Fruit fly (Drosophila melanogaster) whole organism, prepupa: ENCODE results near the gene CG1077.
A peak's percentile ranks its signal among the peaks of the same experiment; 100 is the strongest.

Experiments
- Blimp-1 ChIP-seq: fragments of 200-800 bp; sonication (Bioruptor generic); optimal IDR thresholded peaks from 3 replicates; lab custom pipeline; 2017; ENCODE audit warnings: missing biosample characterization, missing genetic modification characterization, mild to moderate bottlenecking, moderate library complexity, missing genetic modification reagents
- CG10631 ChIP-seq: fragments of 200-800 bp; sonication (Bioruptor generic); optimal IDR thresholded peaks from 2 replicates; lab custom pipeline; 2016; ENCODE audit warnings: missing biosample characterization, missing genetic modification characterization
- CG10669 ChIP-seq: fragments of 200-800 bp; sonication (Bioruptor generic); optimal IDR thresholded peaks from 3 replicates; lab custom pipeline; 2018; ENCODE audit warnings: missing biosample characterization, mild to moderate bottlenecking, missing genetic modification characterization, moderate library complexity
- CG11294 ChIP-seq: fragments of 200-800 bp; sonication (Bioruptor generic); IDR thresholded peaks from 2 replicates; pipeline ENCODE4 v1.3.6; 2022; ENCODE audit warnings: missing biosample characterization, missing genetic modification characterization
- CG11902 ChIP-seq: fragments of 200-800 bp; sonication (Bioruptor generic); optimal IDR thresholded peaks from 3 replicates; lab custom pipeline; 2016; ENCODE audit warnings: missing biosample characterization, missing genetic modification characterization
- CG15336 ChIP-seq: fragments of 200-800 bp; sonication (Bioruptor generic); IDR thresholded peaks from 2 replicates; pipeline ENCODE4 v1.3.6; 2022; ENCODE audit warnings: missing biosample characterization, missing genetic modification characterization
- CG1621 ChIP-seq: fragments of 200-800 bp; sonication (Bioruptor generic); optimal IDR thresholded peaks from 3 replicates; lab custom pipeline; 2018; ENCODE audit warnings: missing biosample characterization, mild to moderate bottlenecking, missing genetic modification characterization
- CG16779 ChIP-seq: fragments of 200-800 bp; sonication (Bioruptor generic); optimal IDR thresholded peaks from 3 replicates; lab custom pipeline; 2017; ENCODE audit warnings: missing biosample characterization, mild to moderate bottlenecking, missing genetic modification characterization
- CG3032 ChIP-seq: fragments of 200-800 bp; optimal IDR thresholded peaks from 2 replicates; lab custom pipeline; 2019; ENCODE audit warnings: missing biosample characterization, mild to moderate bottlenecking, missing genetic modification characterization, moderate library complexity
- CG31627 ChIP-seq: fragments of 200-800 bp; sonication (Bioruptor generic); optimal IDR thresholded peaks from 3 replicates; lab custom pipeline; 2016; ENCODE audit warnings: missing biosample characterization, missing genetic modification characterization
- CG32006 ChIP-seq: fragments of 200-800 bp; sonication (Bioruptor generic); optimal IDR thresholded peaks from 3 replicates; lab custom pipeline; 2017; ENCODE audit warnings: missing biosample characterization, mild to moderate bottlenecking, missing genetic modification characterization
- CG3919 ChIP-seq: fragments of 200-800 bp; sonication (Bioruptor generic); optimal IDR thresholded peaks from 3 replicates; lab custom pipeline; 2016; ENCODE audit warnings: missing biosample characterization, missing genetic modification characterization
- CG4318 ChIP-seq: fragments of 200-800 bp; sonication (Bioruptor generic); optimal IDR thresholded peaks from 3 replicates; lab custom pipeline; 2017; ENCODE audit warnings: missing biosample characterization, mild to moderate bottlenecking, missing genetic modification characterization
- CG6276 ChIP-seq: fragments of 200-800 bp; sonication (Bioruptor generic); optimal IDR thresholded peaks from 2 replicates; lab custom pipeline; 2017; ENCODE audit warnings: missing biosample characterization, mild to moderate bottlenecking, missing genetic modification characterization
- CG6792 ChIP-seq: fragments of 200-800 bp; sonication (Bioruptor generic); optimal IDR thresholded peaks from 3 replicates; lab custom pipeline; 2016; ENCODE audit warnings: missing biosample characterization, missing genetic modification characterization
- CG6808 ChIP-seq: fragments of 200-800 bp; sonication (Bioruptor generic); optimal IDR thresholded peaks from 3 replicates; lab custom pipeline; 2017; ENCODE audit warnings: missing biosample characterization, missing genetic modification characterization, mild to moderate bottlenecking, moderate library complexity, missing genetic modification reagents
- CG6854 ChIP-seq: fragments of 200-800 bp; sonication (Bioruptor generic); optimal IDR thresholded peaks from 2 replicates; lab custom pipeline; 2017; ENCODE audit warnings: missing biosample characterization, mild to moderate bottlenecking, missing genetic modification characterization
- CG7368 ChIP-seq: fragments of 200-800 bp; sonication (Bioruptor generic); optimal IDR thresholded peaks from 3 replicates; lab custom pipeline; 2016; ENCODE audit warnings: missing biosample characterization, missing genetic modification characterization
- CG8319 ChIP-seq: fragments of 200-800 bp; sonication (Bioruptor generic); optimal IDR thresholded peaks from 3 replicates; lab custom pipeline; 2016; ENCODE audit warnings: missing biosample characterization, missing genetic modification characterization
- CG8632 ChIP-seq: fragments of 200-800 bp; sonication (Bioruptor generic); optimal IDR thresholded peaks from 3 replicates; lab custom pipeline; 2016; ENCODE audit warnings: missing biosample characterization, missing genetic modification characterization
- Eip78C ChIP-seq: fragments of 200-800 bp; sonication (Bioruptor generic); peaks from one replicate; lab custom pipeline; 2016; ENCODE audit warnings: missing biosample characterization, missing genetic modification characterization
- Eip93F ChIP-seq: fragments of 200-800 bp; sonication (Bioruptor generic); optimal IDR thresholded peaks from 2 replicates; lab custom pipeline; 2016; ENCODE audit warnings: missing biosample characterization, mild to moderate bottlenecking, missing genetic modification characterization
- Ets21C ChIP-seq: fragments of 200-800 bp; sonication (Bioruptor generic); optimal IDR thresholded peaks from 3 replicates; lab custom pipeline; 2016; ENCODE audit warnings: missing biosample characterization, missing genetic modification characterization
- Ets96B ChIP-seq: fragments of 200-800 bp; optimal IDR thresholded peaks from 2 replicates; lab custom pipeline; 2019; ENCODE audit warnings: missing biosample characterization, mild to moderate bottlenecking, missing genetic modification characterization, moderate library complexity
- Hr38 ChIP-seq: sonication (Bioruptor generic); optimal IDR thresholded peaks from 2 replicates; lab custom pipeline; 2016; ENCODE audit warnings: missing biosample characterization, missing genetic modification characterization
- Hr39 ChIP-seq: fragments of 200-800 bp; sonication (Bioruptor generic); optimal IDR thresholded peaks from 2 replicates; lab custom pipeline; 2016; ENCODE audit warnings: missing biosample characterization, missing genetic modification characterization
- Hr4 ChIP-seq: fragments of 200-800 bp; sonication (Bioruptor generic); optimal IDR thresholded peaks from 3 replicates; lab custom pipeline; 2016; ENCODE audit warnings: missing biosample characterization, missing genetic modification characterization
- Lpt ChIP-seq: fragments of 200-800 bp; sonication (Bioruptor generic); optimal IDR thresholded peaks from 3 replicates; lab custom pipeline; 2016; ENCODE audit warnings: missing biosample characterization, missing genetic modification characterization
- Met ChIP-seq: fragments of 200-800 bp; sonication (Bioruptor generic); optimal IDR thresholded peaks from 3 replicates; lab custom pipeline; 2016; ENCODE audit warnings: missing biosample characterization, missing genetic modification characterization
- OdsH ChIP-seq: fragments of 200-800 bp; sonication (Bioruptor generic); optimal IDR thresholded peaks from 3 replicates; lab custom pipeline; 2016; ENCODE audit warnings: missing biosample characterization, missing genetic modification characterization
- Smox ChIP-seq: fragments of 200-800 bp; sonication (Bioruptor generic); optimal IDR thresholded peaks from 3 replicates; lab custom pipeline; 2016; ENCODE audit warnings: missing biosample characterization, missing genetic modification characterization
- Sox102F ChIP-seq: fragments of 200-800 bp; sonication (Bioruptor generic); optimal IDR thresholded peaks from 2 replicates; lab custom pipeline; 2016; ENCODE audit warnings: missing biosample characterization, mild to moderate bottlenecking, missing genetic modification characterization
- Sox14 ChIP-seq: fragments of 200-800 bp; sonication (Bioruptor generic); optimal IDR thresholded peaks from 3 replicates; lab custom pipeline; 2016; ENCODE audit warnings: missing biosample characterization, missing genetic modification characterization
- achi ChIP-seq: fragments of 200-800 bp; sonication (Bioruptor generic); optimal IDR thresholded peaks from 3 replicates; lab custom pipeline; 2016; ENCODE audit warnings: missing biosample characterization, missing genetic modification characterization
- acj6 ChIP-seq: fragments of 200-800 bp; sonication (Bioruptor generic); optimal IDR thresholded peaks from 3 replicates; lab custom pipeline; 2016; ENCODE audit warnings: missing biosample characterization, missing genetic modification characterization
- dac ChIP-seq: fragments of 200-800 bp; sonication (Bioruptor generic); optimal IDR thresholded peaks from 2 replicates; lab custom pipeline; 2017; ENCODE audit warnings: missing biosample characterization, mild to moderate bottlenecking, missing genetic modification characterization
- dsx ChIP-seq: fragments of 200-800 bp; optimal IDR thresholded peaks from 3 replicates; lab custom pipeline; 2019; ENCODE audit warnings: missing biosample characterization, mild to moderate bottlenecking, missing genetic modification characterization, moderate library complexity; ENCODE audit not compliant: poor library complexity, severe bottlenecking
- eg ChIP-seq: fragments of 200-800 bp; sonication (Bioruptor generic); IDR thresholded peaks from 3 replicates; pipeline ENCODE4 v1.3.6; 2022; ENCODE audit warnings: missing biosample characterization, missing genetic modification characterization
- esn ChIP-seq: fragments of 200-800 bp; sonication (Bioruptor generic); optimal IDR thresholded peaks from 2 replicates; lab custom pipeline; 2016; ENCODE audit warnings: missing biosample characterization, mild to moderate bottlenecking, missing genetic modification characterization, moderate library complexity
- fd59A ChIP-seq: fragments of 200-800 bp; sonication (Bioruptor generic); optimal IDR thresholded peaks from 2 replicates; lab custom pipeline; 2017; ENCODE audit warnings: missing biosample characterization, mild to moderate bottlenecking, missing genetic modification characterization, missing genetic modification reagents
- fd85E ChIP-seq: fragments of 200-800 bp; sonication (Bioruptor generic); optimal IDR thresholded peaks from 3 replicates; lab custom pipeline; 2016; ENCODE audit warnings: missing biosample characterization, missing genetic modification characterization
- fkh ChIP-seq: fragments of 200-800 bp; sonication (Bioruptor generic); optimal IDR thresholded peaks from 3 replicates; lab custom pipeline; 2017; ENCODE audit warnings: missing biosample characterization, mild to moderate bottlenecking, missing genetic modification characterization, moderate library complexity
- lz ChIP-seq: fragments of 200-800 bp; sonication (Bioruptor generic); optimal IDR thresholded peaks from 3 replicates; lab custom pipeline; 2016; ENCODE audit warnings: missing biosample characterization, missing genetic modification characterization
- net ChIP-seq: fragments of 200-800 bp; sonication (Bioruptor generic); optimal IDR thresholded peaks from 3 replicates; lab custom pipeline; 2016; ENCODE audit warnings: missing biosample characterization, missing genetic modification characterization
- pdm3 ChIP-seq: fragments of 200-800 bp; sonication (Bioruptor generic); optimal IDR thresholded peaks from 3 replicates; lab custom pipeline; 2016; ENCODE audit warnings: missing biosample characterization, missing genetic modification characterization
- salr ChIP-seq, 2 experiments: fragments of 200-800 bp; sonication (Bioruptor generic); optimal IDR thresholded peaks; 3 replicates each; lab custom pipeline; 2016 to 2018; ENCODE audit warnings: missing biosample characterization in 2 of 2, missing genetic modification characterization in 2 of 2, mild to moderate bottlenecking in 1 of 2
- ss ChIP-seq, 2 experiments: fragments of 200-800 bp; sonication (Bioruptor generic); optimal IDR thresholded peaks; 2 replicates in 1 of 2; 3 replicates in 1 of 2; lab custom pipeline; 2017 to 2018; ENCODE audit warnings: mild to moderate bottlenecking in 2 of 2, missing biosample characterization in 2 of 2, missing genetic modification characterization in 2 of 2, moderate library complexity in 1 of 2
- svp ChIP-seq: fragments of 200-800 bp; sonication (Bioruptor generic); peaks from one replicate; lab custom pipeline; 2016; ENCODE audit warnings: missing biosample characterization, missing genetic modification characterization
- topi ChIP-seq: fragments of 200-800 bp; sonication (Bioruptor generic); optimal IDR thresholded peaks from 3 replicates; lab custom pipeline; 2016; ENCODE audit warnings: missing biosample characterization, missing genetic modification characterization

CG1077 gene

DNA sequence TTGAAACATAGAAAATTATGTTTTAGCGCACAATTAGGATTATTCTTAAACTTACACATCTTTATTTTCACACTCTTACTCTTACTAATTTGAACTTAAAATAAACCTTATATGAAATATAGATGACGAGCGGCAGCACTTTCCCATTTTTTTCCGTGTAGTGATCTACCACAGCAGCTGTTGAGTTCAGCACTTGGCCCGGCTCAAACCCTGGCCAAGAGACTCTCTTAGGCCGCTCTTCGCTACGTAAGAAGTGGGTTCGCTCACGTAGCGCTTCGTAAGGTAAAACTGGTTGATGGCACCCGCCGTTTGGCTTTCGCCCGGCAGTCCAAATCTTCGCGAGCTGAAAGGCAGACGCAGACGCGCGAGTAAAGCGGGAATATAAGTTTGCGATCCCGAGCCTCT lies 31.2 kb downstream of the CG1077 start, which contains the start of gene Osi24 (continued):
- TF ChIP-seq CG15336 (peak; percentile 94), fkh (no peak), svp (GFP tag; lab: Kevin White, UChicago) (peak; percentile 79), Met (GFP tag; lab: Kevin White, UChicago) (peak; percentile 68), fd85E (GFP tag; lab: Kevin White, UChicago) (peak; percentile 4), Ets96B (tag; lab: Kevin White, UChicago) (peak; percentile 65), lz (peak; percentile 73), pdm3 (GFP tag; lab: Kevin White, UChicago) (peak; percentile 88), Hr38 (no peak), CG16779 (tag; lab: Kevin White, UChicago) (peak; percentile 55), acj6 (GFP tag; lab: Kevin White, UChicago) (peak; percentile 78), CG31627 (GFP tag; lab: Kevin White, UChicago) (peak; percentile 53), esn (GFP tag; lab: Kevin White, UChicago) (peak; percentile 75), Smox (GFP tag; lab: Kevin White, UChicago) (peak; percentile 64), Ets21C (GFP tag; lab: Kevin White, UChicago) (peak; percentile 51), CG8632 (GFP tag; lab: Kevin White, UChicago) (peak; percentile 73), CG7368 (GFP tag; lab: Kevin White, UChicago) (peak; percentile 77), Lpt (GFP tag; lab: Kevin White, UChicago) (peak; percentile 80), achi (peak; percentile 78), Hr4 (GFP tag; lab: Kevin White, UChicago) (peak; percentile 94), CG1621 (tag; lab: Kevin White, UChicago) (peak; percentile 54), Eip93F (GFP tag; lab: Kevin White, UChicago) (no peak), ss (GFP tag; optimal IDR thresholded peaks at IDR 0.05; lab: Kevin White, UChicago) (peak; percentile 23 to 24), dsx (peak; percentile 40), CG11902 (GFP tag; lab: Kevin White, UChicago) (peak; percentile 38), CG6808 (GFP tag; lab: Kevin White, UChicago) (peak; percentile 26), CG4318 (peak; percentile 79), Sox14 (GFP tag; lab: Kevin White, UChicago) (peak; percentile 77), dac (GFP tag; lab: Kevin White, UChicago) (peak; percentile 81), CG3919 (GFP tag; lab: Kevin White, UChicago) (peak; percentile 86), CG6854 (no peak), eg (GFP tag; lab: Robert Waterston, UW) (peak; percentile 92), CG10631 (GFP tag; lab: Kevin White, UChicago) (peak; percentile 77), CG8319 (GFP tag; lab: Kevin White, UChicago) (peak; percentile 61)

DNA sequence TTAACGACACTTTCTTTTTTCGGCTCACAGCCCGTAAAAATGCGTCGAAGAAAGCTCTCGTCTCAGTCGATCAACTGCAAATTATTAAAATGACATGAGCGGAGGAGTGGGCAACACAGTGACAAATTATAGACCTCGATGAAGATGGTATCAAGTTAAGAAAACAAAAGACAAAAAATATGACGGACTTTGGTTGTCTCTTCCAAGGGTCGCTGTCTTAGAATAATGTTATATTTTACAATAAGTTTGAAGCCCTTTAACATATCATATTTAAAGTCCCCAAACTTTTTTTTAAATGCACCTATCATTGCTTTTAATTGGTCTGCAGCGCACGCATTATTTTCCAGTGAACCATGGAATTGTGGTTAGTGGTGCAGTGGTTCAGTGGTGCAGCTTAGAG lies 32.4 kb downstream of the CG1077 start:
- TF ChIP-seq pdm3 (GFP tag; lab: Kevin White, UChicago) (peak; percentile 12), Sox14 (GFP tag; lab: Kevin White, UChicago) (no peak), CG16779 (tag; lab: Kevin White, UChicago) (no peak), CG6276 (GFP tag; lab: Kevin White, UChicago) (no peak), CG11294 (GFP tag; lab: Robert Waterston, UW) (no peak), Hr39 (GFP tag; lab: Kevin White, UChicago) (no peak), salr (GFP tag; optimal IDR thresholded peaks at IDR 0.05; lab: Kevin White, UChicago) (no peak), CG10669 (GFP tag; lab: Kevin White, UChicago) (no peak), Lpt (GFP tag; lab: Kevin White, UChicago) (no peak), CG6792 (GFP tag; lab: Kevin White, UChicago) (no peak), Smox (GFP tag; lab: Kevin White, UChicago) (no peak), CG3032 (tag; lab: Kevin White, UChicago) (no peak), Eip78C (GFP tag; lab: Kevin White, UChicago) (peak; percentile 60), net (GFP tag; lab: Kevin White, UChicago) (no peak), fd59A (GFP tag; lab: Kevin White, UChicago) (no peak), CG4318 (peak; percentile 19), CG32006 (GFP tag; lab: Kevin White, UChicago) (peak; percentile 67), lz (no peak), CG8319 (GFP tag; lab: Kevin White, UChicago) (no peak), topi (GFP tag; lab: Kevin White, UChicago) (no peak), OdsH (no peak), CG3919 (GFP tag; lab: Kevin White, UChicago) (no peak), Hr38 (no peak), CG7368 (GFP tag; lab: Kevin White, UChicago) (no peak), CG15336 (peak; percentile 39; the same call in 1 of the 2 replicates), dsx (no peak), Sox102F (no peak), CG31627 (GFP tag; lab: Kevin White, UChicago) (no peak), Blimp-1 (GFP tag; lab: Kevin White, UChicago) (no peak), CG10631 (GFP tag; lab: Kevin White, UChicago) (no peak), Met (GFP tag; lab: Kevin White, UChicago) (no peak)
